Fruit fly (Drosophila melanogaster) whole organism, embryonic: ENCODE data around the gene TwdlR.
A peak's percentile ranks its signal among the peaks of the same experiment; 100 is the strongest.

Experiments used
- B-H2 ChIP-seq: fragments of 200-800 bp; sonication (Bioruptor generic); optimal IDR thresholded peaks from 2 replicates; lab custom pipeline; 2018; ENCODE audit warnings: missing biosample characterization, mild to moderate bottlenecking, missing genetic modification characterization
- Bdp1 ChIP-seq: fragments of 200-800 bp; sonication (Bioruptor generic); optimal IDR thresholded peaks from 3 replicates; lab custom pipeline; 2016; ENCODE audit warnings: missing biosample characterization, missing genetic modification characterization
- CG16779 ChIP-seq: fragments of 200-800 bp; sonication (Bioruptor generic); IDR thresholded peaks from 2 replicates; pipeline ENCODE4 v1.3.6; 2022; ENCODE audit warnings: missing biosample characterization, missing genetic modification characterization
- CG31224 ChIP-seq: fragments of 200-800 bp; sonication (Bioruptor generic); IDR thresholded peaks from 2 replicates; pipeline ENCODE4 v1.3.6; 2022; ENCODE audit warnings: missing biosample characterization, missing genetic modification characterization
- CG9817 ChIP-seq: fragments of 200-800 bp; sonication (Bioruptor generic); optimal IDR thresholded peaks from 2 replicates; lab custom pipeline; 2018; ENCODE audit warnings: missing biosample characterization, mild to moderate bottlenecking, missing genetic modification characterization, moderate library complexity
- CG9932 ChIP-seq: fragments of 200-800 bp; sonication (Bioruptor generic); IDR thresholded peaks from 2 replicates; pipeline ENCODE4 v1.3.6; 2022; ENCODE audit warnings: missing biosample characterization, missing genetic modification characterization
- Deaf1 ChIP-seq: fragments of 200-800 bp; optimal IDR thresholded peaks from 3 replicates; lab custom pipeline; 2019; ENCODE audit warnings: missing biosample characterization, mild to moderate bottlenecking, missing genetic modification characterization, moderate library complexity
- Ets65A ChIP-seq: fragments of 200-800 bp; sonication (Bioruptor generic); peaks from one replicate; lab custom pipeline; 2016; ENCODE audit warnings: missing biosample characterization, missing genetic modification characterization
- Fer3 ChIP-seq: fragments of 200-800 bp; sonication (Bioruptor generic); optimal IDR thresholded peaks from 2 replicates; lab custom pipeline; 2018; ENCODE audit warnings: missing biosample characterization, mild to moderate bottlenecking, missing genetic modification characterization, moderate library complexity
- Hmr ChIP-seq: fragments of 200-800 bp; sonication (Bioruptor generic); optimal IDR thresholded peaks from 3 replicates; lab custom pipeline; 2017; ENCODE audit warnings: mild to moderate bottlenecking, missing biosample characterization, missing genetic modification reagents, missing genetic modification characterization
- Hr3 ChIP-seq: fragments of 200-800 bp; sonication (Bioruptor generic); optimal IDR thresholded peaks from 3 replicates; lab custom pipeline; 2016; ENCODE audit warnings: missing biosample characterization, missing genetic modification characterization
- Hr51 ChIP-seq, 2 experiments: fragments of 200-800 bp; sonication (Bioruptor generic); optimal IDR thresholded peaks; 2 replicates in 1 of 2; 3 replicates in 1 of 2; lab custom pipeline; 2016 to 2018; ENCODE audit warnings: missing biosample characterization in 2 of 2, missing genetic modification characterization in 2 of 2, mild to moderate bottlenecking in 1 of 2, moderate library complexity in 1 of 2
- Jarid2 ChIP-seq: fragments of 200-800 bp; sonication (Bioruptor generic); optimal IDR thresholded peaks from 3 replicates; lab custom pipeline; 2017; ENCODE audit warnings: mild to moderate bottlenecking, missing biosample characterization, missing genetic modification reagents, missing genetic modification characterization
- Lim3 ChIP-seq: fragments of 200-800 bp; sonication (Bioruptor generic); IDR thresholded peaks from 2 replicates; pipeline ENCODE4 v1.3.6; 2022; ENCODE audit warnings: missing biosample characterization, missing genetic modification characterization
- Nf-YB ChIP-seq: fragments of 200-800 bp; sonication (Bioruptor generic); optimal IDR thresholded peaks from 3 replicates; lab custom pipeline; 2019; ENCODE audit warnings: missing biosample characterization, mild to moderate bottlenecking, missing genetic modification characterization, moderate library complexity
- Opbp ChIP-seq: fragments of 200-800 bp; sonication (Bioruptor generic); IDR thresholded peaks from 3 replicates; pipeline ENCODE4 v1.3.6; 2022; ENCODE audit warnings: missing biosample characterization, missing genetic modification characterization; ENCODE audit not compliant: partially characterized antibody
- Trl ChIP-seq, 3 experiments: fragments of >200 bp in 2 of 3; fragments of 200-800 bp in 1 of 3; sonication (Bioruptor generic) in 1 of 3; optimal IDR thresholded peaks; 2 replicates in 1 of 3; 3 replicates in 2 of 3; lab custom pipeline; 2016 to 2017; ENCODE audit warnings: missing biosample characterization in 1 of 3, missing genetic modification characterization in 1 of 3
- Xrp1 ChIP-seq: fragments of 200-800 bp; sonication (Bioruptor generic); IDR thresholded peaks from 2 replicates; pipeline ENCODE4 v1.3.6; 2022; ENCODE audit warnings: missing biosample characterization, missing genetic modification characterization
- abd-A ChIP-seq: fragments of 200-800 bp; sonication (Bioruptor generic); optimal IDR thresholded peaks from 3 replicates; lab custom pipeline; 2019; ENCODE audit warnings: missing biosample characterization, mild to moderate bottlenecking, missing genetic modification characterization, moderate library complexity
- amos ChIP-seq: fragments of 200-800 bp; sonication (Bioruptor generic); IDR thresholded peaks from 2 replicates; pipeline ENCODE4 v1.3.6; 2022; ENCODE audit warnings: missing biosample characterization, missing genetic modification characterization; ENCODE audit not compliant: partially characterized antibody
- caup ChIP-seq: fragments of 200-800 bp; sonication (Bioruptor generic); optimal IDR thresholded peaks from 3 replicates; lab custom pipeline; 2017; ENCODE audit warnings: missing biosample characterization, mild to moderate bottlenecking, missing genetic modification characterization, moderate library complexity; ENCODE audit not compliant: severe bottlenecking
- chinmo ChIP-seq: fragments of 200-800 bp; sonication (Bioruptor generic); IDR thresholded peaks from 4 replicates; pipeline ENCODE4 v1.3.6; 2022; ENCODE audit warnings: missing biosample characterization, missing genetic modification characterization; ENCODE audit not compliant: partially characterized antibody
- en ChIP-seq: fragments of 200-800 bp; sonication (Bioruptor generic); optimal IDR thresholded peaks from 2 replicates; lab custom pipeline; 2016; ENCODE audit warnings: missing biosample characterization, missing genetic modification characterization
- ewg ChIP-seq: fragments of 200-800 bp; sonication (Bioruptor generic); optimal IDR thresholded peaks from 3 replicates; lab custom pipeline; 2017; ENCODE audit warnings: mild to moderate bottlenecking, missing biosample characterization, missing genetic modification reagents, missing genetic modification characterization
- fd3F ChIP-seq: fragments of 200-800 bp; sonication (Bioruptor generic); optimal IDR thresholded peaks from 2 replicates; lab custom pipeline; 2018; ENCODE audit warnings: missing biosample characterization, mild to moderate bottlenecking, missing genetic modification characterization, moderate library complexity
- scrt ChIP-seq: fragments of 200-800 bp; sonication (Bioruptor generic); optimal IDR thresholded peaks from 2 replicates; lab custom pipeline; 2018; ENCODE audit warnings: missing biosample characterization, mild to moderate bottlenecking, missing genetic modification characterization, moderate library complexity
- sens ChIP-seq: fragments of 200-800 bp; sonication (Bioruptor generic); peaks from one replicate; lab custom pipeline; 2016; ENCODE audit warnings: missing biosample characterization, missing genetic modification characterization

TwdlR gene

DNA sequence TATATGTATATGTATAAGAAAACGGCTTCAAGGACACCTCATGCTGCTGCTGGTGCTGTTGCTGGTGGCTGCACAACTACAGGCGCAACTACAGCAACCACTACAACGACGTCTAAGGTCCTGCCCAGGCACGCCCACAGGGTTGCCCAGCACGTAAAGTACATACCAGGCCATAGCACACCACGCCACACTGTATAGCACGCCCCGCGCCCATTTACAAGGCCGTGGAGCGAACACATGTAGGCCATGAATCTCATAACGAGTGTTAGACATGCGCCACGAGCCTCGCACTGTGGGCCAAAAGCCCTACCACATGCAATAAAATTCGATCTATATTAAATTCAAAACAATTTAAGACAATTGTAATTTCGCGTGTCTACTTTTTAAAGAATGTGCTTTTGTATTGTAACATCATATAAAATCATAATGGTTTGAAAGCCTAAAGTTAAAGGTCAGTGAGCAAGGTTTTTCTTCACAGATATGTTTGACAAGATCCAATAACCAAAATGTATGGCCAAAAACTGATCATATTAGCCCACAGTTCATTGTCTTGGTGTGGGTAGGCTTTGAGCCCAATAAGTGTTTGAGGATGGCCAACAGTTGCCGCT, 36.9 kb downstream of the TwdlR start (continued):
- TF ChIP-seq Hr3 = no peak
- TF ChIP-seq Hmr (GFP tag; lab: Kevin White, UChicago) = peak; percentile 53
- no peak for TF ChIP-seq Nf-YB (GFP tag; lab: Kevin White, UChicago)
- peak; percentile 11 for TF ChIP-seq caup (GFP tag; lab: Kevin White, UChicago)
- TF ChIP-seq sens = peak; percentile 68
- no peak for TF ChIP-seq Bdp1
- TF ChIP-seq Ets65A (GFP tag; lab: Kevin White, UChicago) = peak; percentile 59
- TF ChIP-seq Fer3 (tag; lab: Kevin White, UChicago) = peak; percentile 13
- peak; percentile 6 for TF ChIP-seq Deaf1 (tag; lab: Kevin White, UChicago)
- no peak for TF ChIP-seq B-H2 (GFP tag; lab: Kevin White, UChicago)
- TF ChIP-seq Opbp (GFP tag; lab: Robert Waterston, UW) = no peak
- TF ChIP-seq Hr51 (GFP tag; optimal IDR thresholded peaks at IDR 0.05; lab: Kevin White, UChicago) = peak in 1 of 2 experiments; percentile 26
- TF ChIP-seq Lim3 (GFP tag; lab: Robert Waterston, UW) = no peak
- peak; percentile 6 for TF ChIP-seq CG9817 (tag; lab: Kevin White, UChicago)
- TF ChIP-seq, all 482 proteins: peak for 37

DNA sequence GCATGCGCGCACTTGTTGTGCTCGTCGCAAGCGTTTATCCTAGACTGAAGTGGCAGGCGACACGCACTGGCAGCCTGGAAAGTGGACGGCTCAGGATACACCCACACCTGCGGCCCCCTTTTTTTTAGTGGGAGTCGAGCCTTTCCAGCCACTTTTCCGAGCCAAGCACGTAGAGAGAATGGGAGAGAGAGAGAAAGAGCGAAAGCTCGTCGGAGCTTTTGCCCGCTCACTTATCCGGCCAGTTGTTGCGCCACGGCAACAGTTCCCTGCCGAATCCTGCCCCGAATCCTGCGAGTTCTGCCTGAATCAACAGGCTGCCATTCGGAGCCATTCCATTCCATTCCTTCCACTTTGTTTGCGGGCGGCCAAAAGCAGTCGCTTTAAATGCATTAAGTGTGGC, 47.3 kb downstream of the TwdlR start, which contains the start of gene beat-VII:
Gene beat-VII (minus strand): TSS at position 20 of the 400 bp plus-strand sequence.
- 0 out of 2 replicates have a peak, but pooled peaks have one; percentile 21 for TF ChIP-seq CG9932 (GFP tag; lab: Robert Waterston, UW)
- peak; percentile 77; the same call in 1 of the 2 replicates for TF ChIP-seq CG16779
- peak; percentile 74 for TF ChIP-seq Deaf1 (tag; lab: Kevin White, UChicago)
- TF ChIP-seq CG31224 (GFP tag; lab: Robert Waterston, UW) = no peak
- TF ChIP-seq ewg = peak; percentile 2
- TF ChIP-seq amos (GFP tag; lab: Robert Waterston, UW) = 0 out of 2 replicates have a peak, but pooled peaks have one; percentile 3
- peak; percentile 31 to 43 for TF ChIP-seq Trl (optimal IDR thresholded peaks at IDR 0.05; lab: Kevin White, UChicago)
- no peak for TF ChIP-seq Trl (GFP tag; optimal IDR thresholded peaks at IDR 0.05; lab: Kevin White, UChicago)
- no peak for TF ChIP-seq en (GFP tag; lab: Kevin White, UChicago)
- TF ChIP-seq fd3F = no peak
- peak; percentile 100 for TF ChIP-seq scrt
- TF ChIP-seq Xrp1 (GFP tag; lab: Robert Waterston, UW) = no peak
- TF ChIP-seq chinmo (GFP tag; lab: Robert Waterston, UW) = 0 out of 4 replicates have a peak, but pooled peaks have one; percentile 56
- peak; percentile 18 for TF ChIP-seq Jarid2
- TF ChIP-seq abd-A (tag; lab: Kevin White, UChicago) = peak; percentile 9
